Fruit fly (Drosophila melanogaster) whole organism, embryonic: ENCODE data around the gene CG13309.

Source experiments
- CG11093 ChIP-seq: fragments of 200-800 bp; sonication (Bioruptor generic); IDR thresholded peaks from 3 replicates; pipeline ENCODE4 v1.3.6; 2022; ENCODE audit warnings: missing biosample characterization, missing genetic modification characterization
- CG11560 ChIP-seq: fragments of 200-800 bp; sonication (Bioruptor generic); IDR thresholded peaks from 3 replicates; pipeline ENCODE4 v1.3.6; 2022; ENCODE audit warnings: missing biosample characterization, missing genetic modification characterization
- bsh ChIP-seq, 2 experiments: fragments of 200-800 bp; sonication (Bioruptor generic); optimal IDR thresholded peaks; 2 replicates each; lab custom pipeline; 2017 to 2018; ENCODE audit warnings: mild to moderate bottlenecking in 2 of 2, missing biosample characterization in 2 of 2, missing genetic modification characterization in 2 of 2, moderate library complexity in 1 of 2
- sob ChIP-seq: fragments of 200-800 bp; sonication (Bioruptor generic); IDR thresholded peaks from 2 replicates; pipeline ENCODE4 v1.3.6; 2022; ENCODE audit warnings: missing biosample characterization, missing genetic modification characterization

DNA sequence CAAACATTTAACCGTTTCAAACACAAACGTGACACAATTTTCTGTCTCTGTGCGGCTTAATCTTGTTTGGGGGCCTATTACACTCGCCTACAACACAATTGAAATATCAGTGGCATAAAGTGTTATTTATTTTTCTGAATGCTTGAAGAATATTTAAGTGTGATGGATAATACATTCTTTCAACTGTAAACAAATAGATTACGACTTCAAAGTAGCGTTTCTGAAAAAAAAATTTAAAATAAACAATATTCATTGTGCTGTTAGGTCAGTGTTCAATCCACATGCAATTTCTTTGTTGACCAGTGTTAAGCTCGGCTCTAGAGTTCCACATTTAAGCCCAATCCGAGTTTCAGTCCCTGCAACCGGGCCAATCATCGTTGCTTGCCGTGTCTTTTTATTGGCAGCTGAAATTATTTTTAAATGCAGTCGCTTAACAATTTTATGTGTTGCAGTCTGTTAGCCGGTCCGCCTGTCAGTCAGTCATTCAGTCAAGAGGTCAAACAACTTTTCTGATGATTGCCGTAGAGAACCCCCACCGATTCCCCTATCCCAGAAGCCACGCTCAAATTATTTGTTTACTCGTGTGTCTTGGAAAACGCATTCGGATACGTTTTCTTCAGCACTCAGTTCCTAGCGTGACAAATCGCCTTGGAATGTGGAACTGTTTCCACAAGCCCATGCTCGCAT, 37.1 kb upstream of the CG13309 start:
- TF ChIP-seq CG11093 (GFP tag; lab: Robert Waterston, UW) (0 out of 3 replicates have a peak, but pooled peaks have one; percentile 26), CG11560 (tag; lab: Robert Waterston, UW) (no peak), bsh (GFP tag; optimal IDR thresholded peaks at IDR 0.05; lab: Kevin White, UChicago) (peak; percentile 27 to 93), sob (GFP tag; lab: Robert Waterston, UW) (peak; percentile 50; the same call in 1 of the 2 replicates)
